Worm (Caenorhabditis elegans): ENCODE measurements around the gene clec-243.

- TF ChIP-seq nhr-237 (tag; optimal IDR thresholded peaks at IDR 0.05), result no peak
- no peak for TF ChIP-seq nhr-28 (tag; optimal IDR thresholded peaks at IDR 0.05)
- no peak for TF ChIP-seq mdt-29 (GFP tag; IDR thresholded peaks at IDR 0.05)
- TF ChIP-seq F44E2.7 (GFP tag; IDR thresholded peaks at IDR 0.05), result no peak
- TF ChIP-seq mdl-1 (tag; optimal IDR thresholded peaks at IDR 0.05), result no peak
- TF ChIP-seq skn-1 (tag; optimal IDR thresholded peaks at IDR 0.05), result no peak
- no peak for TF ChIP-seq ceh-20 (GFP tag; IDR thresholded peaks at IDR 0.05)
- TF ChIP-seq nhr-11 (tag; optimal IDR thresholded peaks at IDR 0.05), result no peak
These were observed 33.2 kb downstream of the clec-243 start for ce11 chrV:17215602-17216001.

Data from whole organism, L4 larva.